Fruit fly (Drosophila melanogaster): Measurements from ENCODE around the gene CG3119.

The CG3119 gene

dm6 chr2L:2869008-2869702 lies 31.5 kb upstream of the CG3119 start, which contains the start of gene CG8813:
TSS of gene CG8813 (plus strand) at chr2L:2869652.
- peak; percentile 16 for TF ChIP-seq Eip78C (GFP tag)
- no peak for TF ChIP-seq lz (GFP tag; optimal IDR thresholded peaks at IDR 0.05)

DNA sequence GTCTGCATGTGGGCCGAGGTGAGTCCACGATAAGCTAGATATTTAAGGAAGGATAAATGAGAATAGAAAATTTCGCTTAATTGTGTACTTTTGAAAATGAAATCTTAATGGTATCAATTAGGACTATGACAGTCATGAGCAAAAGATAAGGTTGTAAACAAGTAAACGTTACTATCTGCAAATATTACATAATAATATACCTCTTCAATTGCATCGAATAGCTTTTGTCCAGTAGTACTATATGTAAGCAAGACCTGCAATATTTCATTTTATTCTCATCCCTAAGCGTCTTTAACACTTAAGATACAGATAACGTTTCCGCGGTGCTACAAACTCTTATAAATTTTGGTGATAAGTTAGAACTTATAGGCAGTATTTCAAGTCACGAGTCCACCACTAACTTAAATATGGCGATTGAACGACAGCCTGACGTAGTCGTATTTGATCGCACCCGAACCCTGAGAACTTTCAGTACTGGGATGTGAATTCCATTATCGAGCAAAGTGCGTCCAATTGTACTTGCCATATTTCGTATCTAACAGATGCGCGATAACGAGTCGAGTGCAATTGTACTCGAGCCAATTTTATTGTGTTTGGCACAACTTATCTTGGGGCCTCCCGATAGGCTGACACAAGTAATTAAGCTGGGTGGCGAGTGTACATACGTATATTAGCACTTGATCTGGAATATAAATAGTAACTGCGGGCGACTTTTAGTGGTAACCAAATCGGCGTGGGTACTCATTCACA lies 28.1 kb upstream of the CG3119 start:
- TF ChIP-seq vri (GFP tag; optimal IDR thresholded peaks at IDR 0.05): peak; percentile 70
- no peak for TF ChIP-seq Hr4 (GFP tag; optimal IDR thresholded peaks at IDR 0.05)
- TF ChIP-seq Eip78C (GFP tag): peak; percentile 42

dm6 chr2L:2864601-2865000 lies 27.0 kb upstream of the CG3119 start:
- TF ChIP-seq Gug (GFP tag; IDR thresholded peaks at IDR 0.05): no peak
- TF ChIP-seq fkh (GFP tag; optimal IDR thresholded peaks at IDR 0.05): peak; percentile 95
- 0 out of 3 replicates have a peak, but pooled peaks have one; percentile 27 for TF ChIP-seq eg (GFP tag; IDR thresholded peaks at IDR 0.05)

dm6 chr2L:2862621-2862962 lies 25.0 kb upstream of the CG3119 start:
- no peak for TF ChIP-seq Sox15 (GFP tag; optimal IDR thresholded peaks at IDR 0.05)
- TF ChIP-seq CG8119 (GFP tag; IDR thresholded peaks at IDR 0.05): peak; percentile 34; the same call in 1 of the 3 replicates

- TF ChIP-seq fd85E (GFP tag; optimal IDR thresholded peaks at IDR 0.05): no peak
- TF ChIP-seq CG15336 (GFP tag; IDR thresholded peaks at IDR 0.05): peak; percentile 63
- no peak for TF ChIP-seq Sox102F (GFP tag; optimal IDR thresholded peaks at IDR 0.05)
- TF ChIP-seq topi (GFP tag; optimal IDR thresholded peaks at IDR 0.05): peak; percentile 10
- no peak for TF ChIP-seq CG7368 (GFP tag; optimal IDR thresholded peaks at IDR 0.05)
- no peak for TF ChIP-seq CG10669 (GFP tag; optimal IDR thresholded peaks at IDR 0.05)
- TF ChIP-seq Blimp-1 (GFP tag; optimal IDR thresholded peaks at IDR 0.05): no peak
- no peak for TF ChIP-seq Hr38 (GFP tag; optimal IDR thresholded peaks at IDR 0.05)
- TF ChIP-seq CG32006 (GFP tag; optimal IDR thresholded peaks at IDR 0.05): peak; percentile 61
- TF ChIP-seq vri (GFP tag; optimal IDR thresholded peaks at IDR 0.05): peak; percentile 88
- TF ChIP-seq spab (GFP tag; optimal IDR thresholded peaks at IDR 0.05): no peak
- no peak for TF ChIP-seq CG11902 (GFP tag; optimal IDR thresholded peaks at IDR 0.05)
- TF ChIP-seq lz (GFP tag; optimal IDR thresholded peaks at IDR 0.05): no peak
- TF ChIP-seq fd59A (GFP tag; optimal IDR thresholded peaks at IDR 0.05): peak; percentile 11
- peak; percentile 31 for TF ChIP-seq CG6276 (GFP tag; optimal IDR thresholded peaks at IDR 0.05)
- TF ChIP-seq CG8632 (GFP tag; optimal IDR thresholded peaks at IDR 0.05): no peak
- TF ChIP-seq Eip93F (GFP tag; optimal IDR thresholded peaks at IDR 0.05): no peak
- peak; percentile 43 for TF ChIP-seq net (GFP tag; optimal IDR thresholded peaks at IDR 0.05)
- TF ChIP-seq Gug (GFP tag; IDR thresholded peaks at IDR 0.05): no peak
- no peak for TF ChIP-seq CG6854 (GFP tag; optimal IDR thresholded peaks at IDR 0.05)
- no peak for TF ChIP-seq dsx (GFP tag; optimal IDR thresholded peaks at IDR 0.05; ENCODE audit: poor library complexity, severe bottlenecking)
- TF ChIP-seq Ets96B (tag; optimal IDR thresholded peaks at IDR 0.05): peak; percentile 23
- no peak; the same call in none of the 2 replicates for TF ChIP-seq CG11294 (GFP tag; IDR thresholded peaks at IDR 0.05)
- TF ChIP-seq Eip75B (GFP tag; optimal IDR thresholded peaks at IDR 0.05): peak; percentile 16
- peak; percentile 18 for TF ChIP-seq dac (GFP tag; optimal IDR thresholded peaks at IDR 0.05)
- TF ChIP-seq Sox14 (GFP tag; optimal IDR thresholded peaks at IDR 0.05): peak; percentile 22
- no peak for TF ChIP-seq pdm3 (GFP tag; optimal IDR thresholded peaks at IDR 0.05)
- peak; percentile 31 for TF ChIP-seq Lpt (GFP tag; optimal IDR thresholded peaks at IDR 0.05)
- TF ChIP-seq CG8119 (GFP tag; IDR thresholded peaks at IDR 0.05): peak; percentile 53
- peak in 1 of 2 experiments; percentile 58 for TF ChIP-seq salr (GFP tag; optimal IDR thresholded peaks at IDR 0.05)
- TF ChIP-seq CG6163 (GFP tag; IDR thresholded peaks at IDR 0.05): peak; percentile 44; the same call in 1 of the 3 replicates
- TF ChIP-seq Smox (GFP tag; optimal IDR thresholded peaks at IDR 0.05): no peak
- no peak for TF ChIP-seq OdsH (GFP tag; optimal IDR thresholded peaks at IDR 0.05)
- TF ChIP-seq achi (GFP tag; optimal IDR thresholded peaks at IDR 0.05): peak; percentile 8
- peak; percentile 89 for TF ChIP-seq CG1621 (tag; optimal IDR thresholded peaks at IDR 0.05)
These were observed 24.4 kb upstream of the CG3119 start for dm6 chr2L:2861885-2862620.

Measured in whole organism, prepupa.